Worm (Caenorhabditis elegans) whole organism, L3 larva: ENCODE measurements around the gene kqt-1.

Source experiments
- aly-2 ChIP-seq: fragments of 150-350 bp; optimal IDR thresholded peaks from 2 replicates; lab custom pipeline; 2014; ENCODE audit warnings: missing biosample characterization, missing genetic modification characterization
- ama-1 ChIP-seq: fragments of 150-350 bp; optimal IDR thresholded peaks from 2 replicates; lab custom pipeline; 2018
- egl-27 ChIP-seq: sonication (generic microtip); optimal IDR thresholded peaks from 4 replicates; lab custom pipeline; 2017; ENCODE audit warnings: missing biosample characterization, missing genetic modification reagents, missing genetic modification characterization
- egl-5 ChIP-seq: fragments of 150-350 bp; optimal IDR thresholded peaks from 2 replicates; lab custom pipeline; 2017; ENCODE audit warnings: missing biosample characterization, missing genetic modification reagents, missing genetic modification characterization, inconsistent platforms
- elt-1 ChIP-seq: fragments of 150-350 bp; optimal IDR thresholded peaks from 2 replicates; lab custom pipeline; 2014; ENCODE audit warnings: missing biosample characterization, missing genetic modification characterization
- elt-2 ChIP-seq: sonication (generic microtip); optimal IDR thresholded peaks from 2 replicates; lab custom pipeline; 2016; ENCODE audit warnings: missing genetic modification reagents, mild to moderate bottlenecking, missing genetic modification characterization, missing compliant biosample characterization
- elt-3 ChIP-seq, 3 experiments: fragments of 150-350 bp in 1 of 3; sonication (generic microtip) in 2 of 3; optimal IDR thresholded peaks; 2 replicates in 2 of 3; 4 replicates in 1 of 3; lab custom pipeline; 2014 to 2017; ENCODE audit warnings: missing biosample characterization in 3 of 3, missing genetic modification characterization in 3 of 3
- eor-1 ChIP-seq, 2 experiments: fragments of 150-350 bp; optimal IDR thresholded peaks; 2 replicates each; lab custom pipeline; 2014 to 2018; ENCODE audit warnings: missing biosample characterization in 2 of 2, missing genetic modification characterization in 2 of 2
- fkh-2 ChIP-seq: fragments of 150-350 bp; optimal IDR thresholded peaks from 2 replicates; lab custom pipeline; 2014; ENCODE audit warnings: missing biosample characterization, missing genetic modification reagents, missing genetic modification characterization
- lsy-12 ChIP-seq: sonication (generic microtip); optimal IDR thresholded peaks from 2 replicates; lab custom pipeline; 2016; ENCODE audit warnings: mild to moderate bottlenecking, missing genetic modification characterization, missing compliant biosample characterization
- mdl-1 ChIP-seq: fragments of 150-350 bp; optimal IDR thresholded peaks from 2 replicates; lab custom pipeline; 2014; ENCODE audit warnings: missing biosample characterization, missing genetic modification characterization
- mml-1 ChIP-seq: fragments of 150-350 bp; sonication (generic microtip); optimal IDR thresholded peaks from 3 replicates; lab custom pipeline; 2014; ENCODE audit warnings: missing biosample characterization, missing genetic modification characterization
- nhr-11 ChIP-seq: fragments of 150-350 bp; optimal IDR thresholded peaks from 2 replicates; lab custom pipeline; 2014; ENCODE audit warnings: missing biosample characterization, missing genetic modification characterization
- nhr-23 ChIP-seq: fragments of 150-350 bp; optimal IDR thresholded peaks from 2 replicates; lab custom pipeline; 2014; ENCODE audit warnings: missing biosample characterization, missing genetic modification reagents, missing genetic modification characterization
- nhr-237 ChIP-seq: fragments of 150-350 bp; optimal IDR thresholded peaks from 2 replicates; lab custom pipeline; 2014; ENCODE audit warnings: missing biosample characterization, missing genetic modification characterization
- nhr-25 ChIP-seq: sonication (generic microtip); optimal IDR thresholded peaks from 2 replicates; lab custom pipeline; 2017; ENCODE audit warnings: missing biosample characterization, missing genetic modification characterization
- nhr-28 ChIP-seq: fragments of 150-350 bp; optimal IDR thresholded peaks from 2 replicates; lab custom pipeline; 2014; ENCODE audit warnings: missing biosample characterization, missing genetic modification characterization
- nhr-43 ChIP-seq: sonication (generic microtip); optimal IDR thresholded peaks from 2 replicates; lab custom pipeline; 2016; ENCODE audit warnings: mild to moderate bottlenecking, missing genetic modification characterization, missing compliant biosample characterization; ENCODE audit not compliant: poor library complexity, severe bottlenecking
- nhr-76 ChIP-seq: fragments of 150-350 bp; sonication (generic microtip); optimal IDR thresholded peaks from 5 replicates; lab custom pipeline; 2014; ENCODE audit warnings: missing biosample characterization, missing genetic modification characterization
- nhr-77 ChIP-seq: fragments of 150-350 bp; optimal IDR thresholded peaks from 2 replicates; lab custom pipeline; 2014; ENCODE audit warnings: missing biosample characterization, missing genetic modification characterization
- pha-4 ChIP-seq: fragments of 150-350 bp; optimal IDR thresholded peaks from 2 replicates; lab custom pipeline; 2014; ENCODE audit warnings: missing biosample characterization, missing genetic modification reagents, missing genetic modification characterization
- pqm-1 ChIP-seq: fragments of 150-350 bp; optimal IDR thresholded peaks from 2 replicates; lab custom pipeline; 2017; ENCODE audit warnings: missing biosample characterization, missing genetic modification characterization, inconsistent platforms
- tbx-2 ChIP-seq: sonication (generic microtip); optimal IDR thresholded peaks from 2 replicates; lab custom pipeline; 2016; ENCODE audit warnings: mild to moderate bottlenecking, missing genetic modification characterization, missing compliant biosample characterization
- unc-39 ChIP-seq: sonication (generic microtip); optimal IDR thresholded peaks from 4 replicates; lab custom pipeline; 2017; ENCODE audit warnings: missing biosample characterization, missing genetic modification characterization
- zag-1 ChIP-seq: fragments of 150-350 bp; optimal IDR thresholded peaks from 2 replicates; lab custom pipeline; 2014; ENCODE audit warnings: missing biosample characterization, missing genetic modification characterization
- ztf-11 ChIP-seq: fragments of 150-350 bp; optimal IDR thresholded peaks from 2 replicates; lab custom pipeline; 2014; ENCODE audit warnings: missing biosample characterization, missing genetic modification characterization
- ztf-4 ChIP-seq: fragments of 150-350 bp; optimal IDR thresholded peaks from 2 replicates; lab custom pipeline; 2014; ENCODE audit warnings: missing biosample characterization, missing genetic modification characterization

Gene kqt-1

ce11 chrX:6644971-6645704 is 26.3 kb downstream of the kqt-1 start, which contains the start of gene C56E10.3:
Gene C56E10.3, plus strand, starts transcription at chrX:6645654.
- peak; percentile 96 for TF ChIP-seq pha-4 (tag; lab: Kevin White, UChicago)
- TF ChIP-seq tbx-2 (tag; lab: Kevin White, UChicago) = no peak
- TF ChIP-seq nhr-11 (tag; lab: Kevin White, UChicago) = no peak
- TF ChIP-seq nhr-76 = no peak
- no peak for TF ChIP-seq mml-1 (tag; lab: Kevin White, UChicago)
- no peak for TF ChIP-seq ztf-4 (tag; lab: Kevin White, UChicago)
- TF ChIP-seq nhr-237 (tag; lab: Kevin White, UChicago) = no peak
- peak; percentile 86 for TF ChIP-seq elt-2 (tag; lab: Kevin White, UChicago)
- TF ChIP-seq nhr-23 (tag; lab: Kevin White, UChicago) = no peak
- no peak for TF ChIP-seq nhr-25
- TF ChIP-seq egl-5 = no peak
- TF ChIP-seq nhr-77 (tag; lab: Kevin White, UChicago) = no peak
- TF ChIP-seq nhr-43 (tag; lab: Kevin White, UChicago) = no peak
- TF ChIP-seq pqm-1 (tag; lab: Kevin White, UChicago) = peak; percentile 76

ce11 chrX:6646387-6647061 is 27.7 kb downstream of the kqt-1 start:
- no peak for TF ChIP-seq egl-27 (tag; lab: Kevin White, UChicago)
- no peak for TF ChIP-seq aly-2 (tag; lab: Kevin White, UChicago)
- TF ChIP-seq eor-1 (tag; optimal IDR thresholded peaks at IDR 0.05; lab: Kevin White, UChicago) = no peak
- TF ChIP-seq pqm-1 (tag; lab: Kevin White, UChicago) = peak; percentile 64
- peak; percentile 14 for TF ChIP-seq pha-4 (tag; lab: Kevin White, UChicago)
- TF ChIP-seq nhr-23 (tag; lab: Kevin White, UChicago) = no peak
- peak; percentile 63 for TF ChIP-seq elt-2 (tag; lab: Kevin White, UChicago)
- TF ChIP-seq, all 47 proteins: peak for 3

ce11 chrX:6649573-6649972 is 30.8 kb downstream of the kqt-1 start:
- TF ChIP-seq nhr-23 (tag; lab: Kevin White, UChicago) (peak; percentile 10), zag-1 (tag; lab: Kevin White, UChicago) (no peak), nhr-43 (tag; lab: Kevin White, UChicago) (peak; percentile 66)
- TF ChIP-seq, all 47 proteins: peak for 2

ce11 chrX:6653173-6653572 is 34.4 kb downstream of the kqt-1 start:
- TF ChIP-seq elt-1 (peak; percentile 6), nhr-25 (no peak), pha-4 (tag; lab: Kevin White, UChicago) (peak; percentile 67), ztf-4 (tag; lab: Kevin White, UChicago) (no peak), lsy-12 (tag; lab: Kevin White, UChicago) (no peak), elt-3 (tag; optimal IDR thresholded peaks at IDR 0.05; lab: Kevin White, UChicago) (no peak), mml-1 (tag; lab: Kevin White, UChicago) (no peak), zag-1 (tag; lab: Kevin White, UChicago) (no peak), nhr-77 (tag; lab: Kevin White, UChicago) (no peak), elt-2 (tag; lab: Kevin White, UChicago) (peak; percentile 75), unc-39 (tag; lab: Kevin White, UChicago) (no peak), fkh-2 (no peak), nhr-28 (no peak), pqm-1 (tag; lab: Kevin White, UChicago) (peak; percentile 54), nhr-43 (tag; lab: Kevin White, UChicago) (no peak), mdl-1 (tag; lab: Kevin White, UChicago) (no peak)

- peak; percentile 66 for TF ChIP-seq pqm-1 (tag; lab: Kevin White, UChicago)
- TF ChIP-seq tbx-2 (tag; lab: Kevin White, UChicago) = no peak
- peak; percentile 80 for TF ChIP-seq elt-2 (tag; lab: Kevin White, UChicago)
These were observed 35.3 kb downstream of the kqt-1 start for ce11 chrX:6654139-6654538.

ce11 chrX:6655163-6655562 is 36.4 kb downstream of the kqt-1 start, which contains the start of gene nhr-173:
Gene nhr-173, plus strand, starts transcription at chrX:6655528.
- peak; percentile 11 for TF ChIP-seq pha-4 (tag; lab: Kevin White, UChicago)
- no peak for TF ChIP-seq egl-5
- TF ChIP-seq ama-1 (lab: Kevin White, UChicago) = no peak
- peak; percentile 77 for TF ChIP-seq elt-2 (tag; lab: Kevin White, UChicago)
- no peak for TF ChIP-seq tbx-2 (tag; lab: Kevin White, UChicago)
- TF ChIP-seq ztf-11 (tag; lab: Kevin White, UChicago) = no peak
- TF ChIP-seq, all 47 proteins: peak for 2
